Fruit fly (Drosophila melanogaster) whole organism, prepupa: ENCODE measurements around the gene mRpL22.

Experiments
- CG34406 ChIP-seq: fragments of 200-800 bp; sonication (Bioruptor generic); optimal IDR thresholded peaks from 3 replicates; lab custom pipeline; 2016; ENCODE audit warnings: missing biosample characterization, missing genetic modification characterization
- Ets96B ChIP-seq: fragments of 200-800 bp; optimal IDR thresholded peaks from 2 replicates; lab custom pipeline; 2019; ENCODE audit warnings: missing biosample characterization, mild to moderate bottlenecking, missing genetic modification characterization, moderate library complexity
- Hr38 ChIP-seq: sonication (Bioruptor generic); optimal IDR thresholded peaks from 2 replicates; lab custom pipeline; 2016; ENCODE audit warnings: missing biosample characterization, missing genetic modification characterization
- Lpt ChIP-seq: fragments of 200-800 bp; sonication (Bioruptor generic); optimal IDR thresholded peaks from 3 replicates; lab custom pipeline; 2016; ENCODE audit warnings: missing biosample characterization, missing genetic modification characterization
- pdm3 ChIP-seq: fragments of 200-800 bp; sonication (Bioruptor generic); optimal IDR thresholded peaks from 3 replicates; lab custom pipeline; 2016; ENCODE audit warnings: missing biosample characterization, missing genetic modification characterization

DNA sequence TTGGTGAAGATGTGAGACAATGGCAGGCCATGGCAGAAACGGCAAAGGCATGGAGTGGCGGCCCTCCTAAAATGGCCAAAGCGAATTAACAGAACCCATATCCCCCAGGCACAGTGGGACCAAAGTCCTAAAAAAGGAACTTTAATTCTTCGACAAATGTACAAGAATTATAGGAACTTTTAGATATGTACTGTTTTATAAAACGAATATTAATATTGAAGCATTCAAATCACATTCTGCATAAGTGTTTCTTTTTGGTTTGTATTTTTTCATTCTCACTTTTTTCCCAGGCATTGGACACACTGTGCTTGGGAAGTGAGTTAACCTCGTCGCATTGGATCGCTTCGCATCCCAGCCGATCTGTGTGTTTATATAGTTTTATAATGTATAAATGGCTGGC, 18.8 kb upstream of the mRpL22 start:
- TF ChIP-seq pdm3 (GFP tag; lab: Kevin White, UChicago) (peak; percentile 9), Lpt (GFP tag; lab: Kevin White, UChicago) (no peak), Hr38 (GFP tag; lab: Kevin White, UChicago) (no peak), CG34406 (no peak), Ets96B (tag; lab: Kevin White, UChicago) (peak; percentile 28)
